Fruit fly (Drosophila melanogaster): Measurements from ENCODE around the gene CG13950.

CG13950 gene

DNA sequence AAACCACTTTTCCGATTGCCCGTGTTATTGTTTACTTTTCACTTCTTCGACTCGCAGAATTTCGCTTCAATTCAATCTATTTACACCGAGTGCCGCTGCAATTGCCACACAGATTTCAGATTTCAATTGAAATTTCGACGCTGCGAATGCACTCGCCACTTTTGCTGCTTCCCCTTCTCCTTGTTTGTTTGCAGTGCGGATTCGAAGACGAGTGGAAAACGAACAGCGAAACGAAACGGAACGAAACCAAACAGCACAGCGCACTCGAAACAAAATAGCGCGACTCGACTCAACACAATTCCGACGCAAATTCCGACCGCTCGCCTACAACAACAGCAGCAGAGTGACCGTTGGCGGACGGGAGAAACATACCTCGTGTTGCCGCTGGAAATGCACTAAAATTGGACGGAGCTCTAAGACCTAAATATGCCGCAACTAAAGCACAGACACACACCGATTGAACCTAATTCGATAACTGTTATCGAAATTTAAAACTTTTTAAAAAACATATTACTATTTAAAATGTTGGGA lies 9.2 kb upstream of the CG13950 start, which contains the start of gene drongo (continued):
- TF ChIP-seq Elba2 (GFP tag; optimal IDR thresholded peaks at IDR 0.05) (no peak), odd (GFP tag; optimal IDR thresholded peaks at IDR 0.05) (peak; percentile 59), CG11247 (GFP tag; IDR thresholded peaks at IDR 0.05) (peak; percentile 33; the same call in 1 of the 2 replicates), CG32532 (GFP tag; IDR thresholded peaks at IDR 0.05) (no peak), CG12155 (GFP tag; optimal IDR thresholded peaks at IDR 0.05) (peak; percentile 60), gem (tag; optimal IDR thresholded peaks at IDR 0.05) (no peak), toy (GFP tag; IDR thresholded peaks at IDR 0.05) (no peak), usp (GFP tag; optimal IDR thresholded peaks at IDR 0.05) (no peak), Nf-YB (GFP tag; optimal IDR thresholded peaks at IDR 0.05) (peak; percentile 1), CG10979 (tag; optimal IDR thresholded peaks at IDR 0.05) (no peak), dpn (GFP tag; optimal IDR thresholded peaks at IDR 0.05) (peak in 1 of 2 experiments; percentile 44), oc (tag; optimal IDR thresholded peaks at IDR 0.05) (no peak), sqz (GFP tag; optimal IDR thresholded peaks at IDR 0.05) (peak; percentile 39), Hr78 (GFP tag; optimal IDR thresholded peaks at IDR 0.05) (peak in 1 of 2 experiments; percentile 46), Nf-YA (GFP tag; IDR thresholded peaks at IDR 0.05) (no peak), D (optimal IDR thresholded peaks at IDR 0.05) (no peak), D (GFP tag; optimal IDR thresholded peaks at IDR 0.05) (no peak), CG2712 (tag; optimal IDR thresholded peaks at IDR 0.05) (peak; percentile 41), Sry-δ (GFP tag; optimal IDR thresholded peaks at IDR 0.05) (peak; percentile 61), CG10654 (GFP tag; optimal IDR thresholded peaks at IDR 0.05) (no peak), Atf-2 (GFP tag; optimal IDR thresholded peaks at IDR 0.05) (no peak), fd64A (GFP tag; optimal IDR thresholded peaks at IDR 0.05) (peak; percentile 45), tio (GFP tag; optimal IDR thresholded peaks at IDR 0.05) (no peak), CG30403 (GFP tag; optimal IDR thresholded peaks at IDR 0.05) (peak; percentile 16), CG6854 (GFP tag; optimal IDR thresholded peaks at IDR 0.05) (no peak), nom (GFP tag; optimal IDR thresholded peaks at IDR 0.05) (peak; percentile 76), NFAT (GFP tag; IDR thresholded peaks at IDR 0.05) (peak; percentile 47; the same call in 1 of the 2 replicates), CoRest (tag; optimal IDR thresholded peaks at IDR 0.05) (peak; percentile 23), CG2199 (GFP tag; IDR thresholded peaks at IDR 0.05) (peak; percentile 73; the same call in 1 of the 3 replicates), shn (GFP tag; optimal IDR thresholded peaks at IDR 0.05) (no peak), ranshi (GFP tag; IDR thresholded peaks at IDR 0.05) (peak; percentile 18; the same call in 1 of the 2 replicates), CG14441 (GFP tag; IDR thresholded peaks at IDR 0.05) (peak; percentile 32; the same call in 1 of the 2 replicates), CG34224 (GFP tag; IDR thresholded peaks at IDR 0.05; ENCODE audit: partially characterized antibody) (peak; percentile 31; the same call in 2 of the 3 replicates), Antp (GFP tag; optimal IDR thresholded peaks at IDR 0.05) (peak; percentile 13), Oaz (GFP tag; IDR thresholded peaks at IDR 0.05) (no peak), CG12071 (GFP tag; optimal IDR thresholded peaks at IDR 0.05) (peak; percentile 38), lbe (GFP tag; optimal IDR thresholded peaks at IDR 0.05) (no peak), psq (GFP tag; optimal IDR thresholded peaks at IDR 0.05) (peak; percentile 34), CG13287 (GFP tag; IDR thresholded peaks at IDR 0.05; ENCODE audit: partially characterized antibody) (peak; percentile 53; the same call in 1 of the 2 replicates), bbx (GFP tag; IDR thresholded peaks at IDR 0.05; ENCODE audit: partially characterized antibody) (peak; percentile 65), fd96Cb (tag; optimal IDR thresholded peaks at IDR 0.05) (no peak), Dad (GFP tag; optimal IDR thresholded peaks at IDR 0.05) (peak; percentile 38), NfI (GFP tag; optimal IDR thresholded peaks at IDR 0.05) (peak; percentile 34), inv (GFP tag; IDR thresholded peaks at IDR 0.05; ENCODE audit: partially characterized antibody) (peak; percentile 11; the same call in 1 of the 2 replicates), E2f2 (GFP tag; IDR thresholded peaks at IDR 0.05) (peak; percentile 97), CG16863 (GFP tag; optimal IDR thresholded peaks at IDR 0.05) (no peak), kah (GFP tag; optimal IDR thresholded peaks at IDR 0.05) (peak; percentile 83), Spps (tag; optimal IDR thresholded peaks at IDR 0.05) (no peak), grn (GFP tag; optimal IDR thresholded peaks at IDR 0.05) (no peak), CG33213 (GFP tag; optimal IDR thresholded peaks at IDR 0.05) (peak; percentile 75)

Data from whole organism, embryonic.